Fruit fly (Drosophila melanogaster): ENCODE results near the gene CG15890.

- TF ChIP-seq CG8478 (optimal IDR thresholded peaks at IDR 0.05) (no peak), CTCF (optimal IDR thresholded peaks at IDR 0.05) (no peak)
Observed at dm6 chrX:14750448-14750847, 15.1 kb downstream of the CG15890 start.

Measured in S2 (cell line).